Worm (Caenorhabditis elegans) whole organism, young adult: ENCODE data around the gene W08F4.12.

Experiments used
- F37B4.10 ChIP-seq: fragments of 200-800 bp; sonication (Bioruptor generic); IDR thresholded peaks from 2 replicates; pipeline ENCODE4 v1.3.6; 2022; ENCODE audit warnings: missing genetic modification characterization, missing compliant biosample characterization
- F49E8.2 ChIP-seq: sonication (generic microtip); optimal IDR thresholded peaks from 3 replicates; lab custom pipeline; 2017; ENCODE audit warnings: missing genetic modification characterization, mild to moderate bottlenecking, missing compliant biosample characterization, antibody characterized with exemption, moderate library complexity; ENCODE audit not compliant: insufficient read depth
- Y53G8AR.9 ChIP-seq: fragments of 200-800 bp; sonication (Bioruptor generic); conservative IDR thresholded peaks from 2 replicates; pipeline ENCODE4 v1.3.6; 2022; ENCODE audit warnings: missing genetic modification reagents, missing genetic modification characterization, missing compliant biosample characterization
- akir-1 ChIP-seq: fragments of 200-800 bp; sonication (Bioruptor generic); optimal IDR thresholded peaks from 2 replicates; lab custom pipeline; 2018; ENCODE audit warnings: mild to moderate bottlenecking, missing genetic modification characterization, moderate library complexity, missing compliant biosample characterization
- aptf-2 ChIP-seq: fragments of 200-800 bp; sonication (Bioruptor generic); conservative IDR thresholded peaks from 2 replicates; pipeline ENCODE4 v1.3.6; 2022; ENCODE audit warnings: missing genetic modification reagents, missing genetic modification characterization, missing compliant biosample characterization
- bed-1 ChIP-seq: fragments of 200-800 bp; sonication (Bioruptor generic); IDR thresholded peaks from 2 replicates; pipeline ENCODE4 v1.3.6; 2022; ENCODE audit warnings: missing genetic modification reagents, missing genetic modification characterization, missing compliant biosample characterization
- ceh-40 ChIP-seq: fragments of 200-800 bp; sonication (Bioruptor generic); IDR thresholded peaks from 2 replicates; pipeline ENCODE4 v1.3.6; 2022; ENCODE audit warnings: missing genetic modification characterization, missing compliant biosample characterization
- ceh-79 ChIP-seq: sonication (generic microtip); optimal IDR thresholded peaks from 2 replicates; lab custom pipeline; 2017; ENCODE audit warnings: mild to moderate bottlenecking, missing genetic modification characterization, missing compliant biosample characterization
- dox-1 ChIP-seq: fragments of 200-800 bp; sonication (Bioruptor generic); IDR thresholded peaks from 2 replicates; pipeline ENCODE4 v1.3.6; 2022; ENCODE audit warnings: missing genetic modification reagents, missing genetic modification characterization, missing compliant biosample characterization
- dpff-1 ChIP-seq: sonication (generic microtip); optimal IDR thresholded peaks from 2 replicates; lab custom pipeline; 2017; ENCODE audit warnings: mild to moderate bottlenecking, missing genetic modification characterization, missing compliant biosample characterization
- egl-44 ChIP-seq: fragments of 200-800 bp; sonication (Bioruptor generic); IDR thresholded peaks from 2 replicates; pipeline ENCODE4 v1.3.6; 2022; ENCODE audit warnings: missing genetic modification reagents, missing genetic modification characterization, missing compliant biosample characterization
- hmg-20 ChIP-seq: fragments of 200-800 bp; sonication (Bioruptor generic); IDR thresholded peaks from 2 replicates; pipeline ENCODE4 v1.3.6; 2022; ENCODE audit warnings: missing genetic modification reagents, missing genetic modification characterization, missing compliant biosample characterization
- lag-1 ChIP-seq: fragments of 200-800 bp; sonication (Bioruptor generic); IDR thresholded peaks from 2 replicates; pipeline ENCODE4 v1.3.6; 2022; ENCODE audit warnings: missing genetic modification reagents, missing genetic modification characterization, missing compliant biosample characterization
- let-607 ChIP-seq, 2 experiments: fragments of 200-800 bp in 1 of 2; sonication (Bioruptor generic) in 1 of 2; sonication (generic microtip) in 1 of 2; optimal IDR thresholded peaks; 2 replicates each; lab custom pipeline; 2016 to 2018; ENCODE audit warnings: mild to moderate bottlenecking in 2 of 2, missing compliant biosample characterization in 2 of 2, missing genetic modification characterization in 2 of 2, moderate library complexity in 2 of 2, missing genotype in 1 of 2
- lin-35 ChIP-seq, 3 experiments: fragments of 150-350 bp in 2 of 3; sonication (generic microtip) in 1 of 3; optimal IDR thresholded peaks; 2 replicates each; lab custom pipeline; 2014 to 2018; ENCODE audit warnings: missing biosample characterization in 3 of 3, missing genetic modification characterization in 3 of 3, missing genetic modification reagents in 3 of 3
- lin-40 ChIP-seq: sonication (generic microtip); optimal IDR thresholded peaks from 2 replicates; lab custom pipeline; 2016; ENCODE audit warnings: missing genetic modification characterization, mild to moderate bottlenecking, missing compliant biosample characterization, missing genotype, missing genetic modification reagents
- madf-6 ChIP-seq: fragments of 200-800 bp; sonication (Bioruptor generic); IDR thresholded peaks from 2 replicates; pipeline ENCODE4 v1.3.6; 2022; ENCODE audit warnings: missing genetic modification reagents, missing genetic modification characterization, missing compliant biosample characterization
- mel-28 ChIP-seq: sonication (generic microtip); optimal IDR thresholded peaks from 2 replicates; lab custom pipeline; 2016; ENCODE audit warnings: borderline replicate concordance, mild to moderate bottlenecking, missing genetic modification characterization, missing compliant biosample characterization
- mxl-1 ChIP-seq: sonication (generic microtip); optimal IDR thresholded peaks from 2 replicates; lab custom pipeline; 2016; ENCODE audit warnings: missing genetic modification characterization, missing compliant biosample characterization
- nfya-1 ChIP-seq: sonication (generic microtip); optimal IDR thresholded peaks from 2 replicates; lab custom pipeline; 2017; ENCODE audit warnings: antibody characterized with exemption, missing compliant biosample characterization, missing genetic modification characterization, borderline replicate concordance; ENCODE audit not compliant: insufficient read depth
- nhr-120 ChIP-seq: fragments of 200-800 bp; sonication (Bioruptor generic); IDR thresholded peaks from 2 replicates; pipeline ENCODE4 v1.3.6; 2022; ENCODE audit warnings: missing genetic modification characterization, missing compliant biosample characterization
- nhr-179 ChIP-seq: sonication (generic microtip); optimal IDR thresholded peaks from 2 replicates; lab custom pipeline; 2016; ENCODE audit warnings: mild to moderate bottlenecking, missing genetic modification characterization, missing compliant biosample characterization
- sea-2 ChIP-seq: fragments of 200-800 bp; sonication (Bioruptor generic); IDR thresholded peaks from 2 replicates; pipeline ENCODE4 v1.3.6; 2022; ENCODE audit warnings: missing genetic modification characterization, missing compliant biosample characterization
- snpc-3.4 ChIP-seq: sonication (generic microtip); optimal IDR thresholded peaks from 2 replicates; lab custom pipeline; 2017; ENCODE audit warnings: missing genetic modification characterization, mild to moderate bottlenecking, missing compliant biosample characterization, antibody characterized with exemption, moderate library complexity, missing genotype, missing genetic modification reagents
- snpc-4 ChIP-seq, 5 experiments: fragments of 150-350 bp in 1 of 5; sonication (generic microtip) in 4 of 5; optimal IDR thresholded peaks; 2 replicates each; lab custom pipeline; 2014 to 2018; ENCODE audit warnings: missing genetic modification characterization in 5 of 5, missing biosample characterization in 3 of 5, antibody characterized with exemption in 2 of 5, mild to moderate bottlenecking in 2 of 5, missing compliant biosample characterization in 2 of 5, missing genotype in 2 of 5, moderate library complexity in 2 of 5, missing genetic modification reagents in 1 of 5
- tbp1 ChIP-seq: fragments of 200-800 bp; sonication (Bioruptor generic); optimal IDR thresholded peaks from 2 replicates; lab custom pipeline; 2018; ENCODE audit warnings: mild to moderate bottlenecking, missing genetic modification characterization, missing compliant biosample characterization
- unc-62 ChIP-seq: fragments of 150-350 bp; optimal IDR thresholded peaks from 2 replicates; lab custom pipeline; 2014; ENCODE audit warnings: missing biosample characterization, missing genetic modification reagents, missing genetic modification characterization

Gene W08F4.12

ce11 chrII:577632-578031 lies 6.6 kb downstream of the W08F4.12 start, which contains the start of gene W08F4.7 (continued):
- TF ChIP-seq lin-35 (GFP tag; optimal IDR thresholded peaks at IDR 0.05; lab: Kevin White, UChicago) (no peak), ceh-79 (tag; lab: Kevin White, UChicago) (no peak), mel-28 (tag; lab: Kevin White, UChicago) (no peak), sea-2 (GFP tag; lab: Robert Waterston, UW) (no peak), bed-1 (GFP tag; lab: Robert Waterston, UW) (no peak), madf-6 (GFP tag; lab: Robert Waterston, UW) (0 out of 2 replicates have a peak, but pooled peaks have one; percentile 1), dpff-1 (tag; lab: Kevin White, UChicago) (no peak), snpc-3.4 (tag; lab: Kevin White, UChicago) (peak; percentile 30), snpc-4 (GFP tag; optimal IDR thresholded peaks at IDR 0.05; lab: Kevin White, UChicago) (no peak), snpc-4 (tag; optimal IDR thresholded peaks at IDR 0.05; lab: Kevin White, UChicago) (no peak), nhr-179 (tag; lab: Kevin White, UChicago) (no peak)

DNA sequence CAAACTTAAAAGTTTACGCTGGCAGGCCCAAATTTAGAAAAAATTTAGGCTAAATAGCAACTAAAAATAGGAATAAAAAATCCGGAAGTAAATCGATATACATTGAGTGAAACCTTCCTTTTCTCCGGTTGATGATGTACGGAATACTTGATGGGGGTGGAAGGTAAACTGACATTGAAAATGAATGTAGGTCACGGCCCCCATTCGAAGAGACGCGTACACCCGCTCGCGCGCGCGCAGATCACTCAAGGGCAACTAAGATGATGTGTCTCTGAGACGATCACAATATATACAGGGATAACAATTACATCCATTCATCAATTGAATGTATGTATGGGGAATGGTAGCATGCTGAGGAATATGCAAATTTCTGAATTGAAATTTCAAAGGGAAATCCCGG lies 10.2 kb downstream of the W08F4.12 start:
- TF ChIP-seq nfya-1 (tag; lab: Kevin White, UChicago), result no peak

- TF ChIP-seq aptf-2 (GFP tag; lab: Robert Waterston, UW) (0 out of 2 replicates have a peak, but pooled peaks have one; percentile 16), lag-1 (0 out of 2 replicates have a peak, but pooled peaks have one; percentile 26)
- TF ChIP-seq, all 124 proteins: peak for 2; not testable (repeated sequence) for 122
Measured at ce11 chrII:573580-573979, 10.6 kb downstream of the W08F4.12 start.

- TF ChIP-seq mxl-1 (tag; lab: Kevin White, UChicago) (no peak), F37B4.10 (no peak), let-607 (tag; optimal IDR thresholded peaks at IDR 0.05; lab: Kevin White, UChicago) (no peak), Y53G8AR.9 (no peak), egl-44 (GFP tag; lab: Robert Waterston, UW) (no peak), ceh-40 (no peak)
Measured at ce11 chrII:572010-572409, 12.2 kb downstream of the W08F4.12 start, which contains the start of gene mlt-8. Gene mlt-8 (minus strand): TSS chrII:572110.

ce11 chrII:568776-569175 lies 15.4 kb downstream of the W08F4.12 start, which contains the start of gene W08F4.5:
Gene W08F4.5 (minus strand): TSS chrII:568876.
- TF ChIP-seq tbp1 (GFP tag; lab: Kevin White, UChicago) (no peak), lin-40 (no peak), unc-62 (GFP tag; lab: Kevin White, UChicago) (no peak), dox-1 (no peak), hmg-20 (no peak), F49E8.2 (tag; lab: Kevin White, UChicago) (no peak)

- TF ChIP-seq akir-1 (GFP tag; lab: Kevin White, UChicago) (no peak), nhr-120 (GFP tag; lab: Robert Waterston, UW) (no peak)
Measured at ce11 chrII:556185-556584, 28.0 kb downstream of the W08F4.12 start, which contains the start of the genes C09E8.1 and C09E8.6. Gene C09E8.1 (plus strand): TSS chrII:556485. Gene C09E8.6 (plus strand): TSS chrII:556497.
